Worm (Caenorhabditis elegans) whole organism, L4 larva: ENCODE measurements around the gene wrm-1.

Experiments used
- aly-2 ChIP-seq: sonication (generic microtip); optimal IDR thresholded peaks from 2 replicates; lab custom pipeline; 2018; ENCODE audit warnings: missing biosample characterization, missing genetic modification characterization
- arid-1 ChIP-seq: fragments of 200-800 bp; sonication (Bioruptor generic); conservative IDR thresholded peaks from 2 replicates; pipeline ENCODE4 v1.3.6; 2022; ENCODE audit warnings: missing genetic modification reagents, missing genetic modification characterization, missing compliant biosample characterization
- ceh-44 ChIP-seq: fragments of 200-800 bp; sonication (Bioruptor generic); IDR thresholded peaks from 2 replicates; pipeline ENCODE4 v1.3.6; 2022; ENCODE audit warnings: missing genetic modification reagents, missing genetic modification characterization, missing compliant biosample characterization
- daf-8 ChIP-seq: fragments of 200-800 bp; sonication (Bioruptor generic); IDR thresholded peaks from 2 replicates; pipeline ENCODE4 v1.3.6; 2022; ENCODE audit warnings: missing genetic modification characterization, missing compliant biosample characterization
- dve-1 ChIP-seq: sonication (generic microtip); optimal IDR thresholded peaks from 2 replicates; lab custom pipeline; 2017; ENCODE audit warnings: antibody characterized with exemption, mild to moderate bottlenecking, missing genetic modification characterization, missing compliant biosample characterization; ENCODE audit not compliant: insufficient read depth
- lin-29 ChIP-seq: fragments of 200-800 bp; sonication (Bioruptor generic); IDR thresholded peaks from 2 replicates; pipeline ENCODE4 v1.3.6; 2022; ENCODE audit warnings: missing genetic modification reagents, missing genetic modification characterization, missing compliant biosample characterization
- mxl-3 ChIP-seq: fragments of 200-800 bp; sonication (Bioruptor generic); optimal IDR thresholded peaks from 2 replicates; lab custom pipeline; 2018; ENCODE audit warnings: mild to moderate bottlenecking, missing genetic modification characterization, missing compliant biosample characterization
- nhr-237 ChIP-seq: sonication (generic microtip); optimal IDR thresholded peaks from 2 replicates; lab custom pipeline; 2017; ENCODE audit warnings: missing biosample characterization, missing genetic modification characterization
- pqm-1 ChIP-seq: sonication (generic microtip); optimal IDR thresholded peaks from 2 replicates; lab custom pipeline; 2017; ENCODE audit warnings: missing biosample characterization, missing genetic modification characterization

DNA sequence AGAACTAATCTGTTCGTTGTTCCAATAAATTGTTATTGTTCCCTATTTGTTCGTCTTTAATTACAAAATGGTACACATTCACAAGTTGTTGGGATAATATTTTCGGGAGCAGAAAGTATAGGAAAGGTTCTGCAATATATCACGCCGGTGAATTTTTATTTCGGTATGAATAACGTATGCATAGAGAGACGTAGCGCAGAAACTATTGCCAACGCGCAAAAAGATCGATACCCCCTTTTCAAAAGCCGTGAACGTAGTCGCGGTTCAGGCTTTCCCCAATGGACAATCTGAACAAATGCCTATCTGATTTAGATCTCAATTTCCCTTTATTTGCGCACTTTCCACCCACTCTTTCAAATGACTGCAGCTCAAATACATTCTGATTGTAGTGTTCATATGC lies 42.5 kb upstream of the wrm-1 start, which contains the start of gene pst-2:
- TF ChIP-seq pqm-1 (no peak), lin-29 (no peak), arid-1 (GFP tag; lab: Robert Waterston, UW) (peak; percentile 31; the same call in 1 of the 2 replicates), ceh-44 (no peak), nhr-237 (tag; lab: Kevin White, UChicago) (no peak), mxl-3 (no peak), daf-8 (GFP tag; lab: Robert Waterston, UW) (no peak), aly-2 (tag; lab: Kevin White, UChicago) (no peak), dve-1 (tag; lab: Kevin White, UChicago) (no peak)
